Worm (Caenorhabditis elegans) whole organism, L4 larva: ENCODE measurements around the gene fkh-8.

ENCODE experiments used
- D1046.2 ChIP-seq: fragments of 200-800 bp; sonication (Bioruptor generic); IDR thresholded peaks from 2 replicates; pipeline ENCODE4 v1.3.6; 2022; ENCODE audit warnings: missing genetic modification characterization, missing compliant biosample characterization
- F37D6.2 ChIP-seq: sonication (generic microtip); optimal IDR thresholded peaks from 2 replicates; lab custom pipeline; 2016; ENCODE audit warnings: mild to moderate bottlenecking, missing genetic modification characterization, missing compliant biosample characterization
- T26A8.4 ChIP-seq: fragments of 200-800 bp; sonication (Bioruptor generic); IDR thresholded peaks from 2 replicates; pipeline ENCODE4 v1.3.6; 2022; ENCODE audit warnings: missing genetic modification characterization, missing compliant biosample characterization
- Y75B8A.6 ChIP-seq: fragments of 200-800 bp; sonication (Bioruptor generic); IDR thresholded peaks from 2 replicates; pipeline ENCODE4 v1.3.6; 2022; ENCODE audit warnings: missing genetic modification reagents, missing genetic modification characterization, missing compliant biosample characterization
- ZK337.2 ChIP-seq: fragments of 200-800 bp; sonication (Bioruptor generic); IDR thresholded peaks from 2 replicates; pipeline ENCODE4 v1.3.6; 2022; ENCODE audit warnings: missing genetic modification reagents, missing genetic modification characterization, missing compliant biosample characterization
- aha-1 ChIP-seq: fragments of 150-350 bp; peaks from one replicate; lab custom pipeline; 2014; ENCODE audit warnings: missing biosample characterization, missing genetic modification characterization
- arid-1 ChIP-seq: fragments of 200-800 bp; sonication (Bioruptor generic); conservative IDR thresholded peaks from 2 replicates; pipeline ENCODE4 v1.3.6; 2022; ENCODE audit warnings: missing genetic modification reagents, missing genetic modification characterization, missing compliant biosample characterization
- ceh-20 ChIP-seq: fragments of 200-800 bp; sonication (Bioruptor generic); IDR thresholded peaks from 2 replicates; pipeline ENCODE4 v1.3.6; 2022; ENCODE audit warnings: missing genetic modification reagents, missing genetic modification characterization, missing compliant biosample characterization
- daf-16 ChIP-seq, 3 experiments: sonication (generic microtip); optimal IDR thresholded peaks; 2 replicates each; lab custom pipeline; 2016 to 2017; ENCODE audit warnings: missing genetic modification characterization in 3 of 3, missing genetic modification reagents in 3 of 3, mild to moderate bottlenecking in 2 of 3, missing compliant biosample characterization in 2 of 3, missing biosample characterization in 1 of 3, moderate library complexity in 1 of 3
- daf-19 ChIP-seq: fragments of 200-800 bp; sonication (Bioruptor generic); conservative IDR thresholded peaks from 2 replicates; pipeline ENCODE4 v1.3.6; 2022; ENCODE audit warnings: missing genetic modification characterization, missing compliant biosample characterization
- dmd-6 ChIP-seq: fragments of 200-800 bp; sonication (Bioruptor generic); IDR thresholded peaks from 2 replicates; pipeline ENCODE4 v1.3.6; 2022; ENCODE audit warnings: missing genetic modification reagents, missing genetic modification characterization, missing compliant biosample characterization
- dpl-1 ChIP-seq: fragments of 150-350 bp; optimal IDR thresholded peaks from 2 replicates; lab custom pipeline; 2014; ENCODE audit warnings: missing biosample characterization, missing genetic modification reagents, missing genetic modification characterization
- dve-1 ChIP-seq: sonication (generic microtip); optimal IDR thresholded peaks from 2 replicates; lab custom pipeline; 2017; ENCODE audit warnings: antibody characterized with exemption, mild to moderate bottlenecking, missing genetic modification characterization, missing compliant biosample characterization; ENCODE audit not compliant: insufficient read depth
- fos-1 ChIP-seq: fragments of 150-350 bp; optimal IDR thresholded peaks from 2 replicates; lab custom pipeline; 2014; ENCODE audit warnings: missing biosample characterization, missing genetic modification characterization
- hlh-11 ChIP-seq: fragments of 200-800 bp; sonication (Bioruptor generic); optimal IDR thresholded peaks from 2 replicates; lab custom pipeline; 2018; ENCODE audit warnings: mild to moderate bottlenecking, missing genetic modification characterization, missing compliant biosample characterization
- hlh-30 ChIP-seq: sonication (generic microtip); optimal IDR thresholded peaks from 2 replicates; lab custom pipeline; 2017; ENCODE audit warnings: antibody characterized with exemption, mild to moderate bottlenecking, missing genetic modification characterization, missing compliant biosample characterization; ENCODE audit not compliant: insufficient read depth
- hmg-1.1 ChIP-seq: fragments of 200-800 bp; sonication (Bioruptor generic); IDR thresholded peaks from 2 replicates; pipeline ENCODE4 v1.3.6; 2022; ENCODE audit warnings: missing genetic modification reagents, missing genetic modification characterization, missing compliant biosample characterization
- lir-3 ChIP-seq: sonication (generic microtip); optimal IDR thresholded peaks from 2 replicates; lab custom pipeline; 2016; ENCODE audit warnings: mild to moderate bottlenecking, missing genetic modification characterization, missing compliant biosample characterization
- lsy-2 ChIP-seq, 2 experiments: fragments of 150-350 bp in 1 of 2; sonication (generic microtip) in 1 of 2; optimal IDR thresholded peaks; 2 replicates each; lab custom pipeline; 2014 to 2017; ENCODE audit warnings: missing biosample characterization in 2 of 2, missing genetic modification characterization in 2 of 2
- mdl-1 ChIP-seq, 2 experiments: fragments of 150-350 bp in 1 of 2; sonication (generic microtip) in 1 of 2; optimal IDR thresholded peaks; 2 replicates each; lab custom pipeline; 2014 to 2017; ENCODE audit warnings: missing biosample characterization in 2 of 2, missing genetic modification characterization in 2 of 2
- mdt-29 ChIP-seq: fragments of 200-800 bp; sonication (Bioruptor generic); IDR thresholded peaks from 2 replicates; pipeline ENCODE4 v1.3.6; 2022; ENCODE audit warnings: missing genetic modification reagents, missing genetic modification characterization, missing compliant biosample characterization
- mxl-2 ChIP-seq: fragments of 200-800 bp; sonication (Bioruptor generic); conservative IDR thresholded peaks from 2 replicates; pipeline ENCODE4 v1.3.6; 2022; ENCODE audit warnings: missing genetic modification reagents, missing genetic modification characterization, missing compliant biosample characterization
- mxl-3 ChIP-seq: fragments of 200-800 bp; sonication (Bioruptor generic); optimal IDR thresholded peaks from 2 replicates; lab custom pipeline; 2018; ENCODE audit warnings: mild to moderate bottlenecking, missing genetic modification characterization, missing compliant biosample characterization
- nhr-11 ChIP-seq: fragments of 150-350 bp; optimal IDR thresholded peaks from 2 replicates; lab custom pipeline; 2014; ENCODE audit warnings: missing biosample characterization, missing genetic modification characterization
- nhr-25 ChIP-seq: sonication (generic microtip); optimal IDR thresholded peaks from 2 replicates; lab custom pipeline; 2017; ENCODE audit warnings: missing genetic modification characterization, mild to moderate bottlenecking, missing compliant biosample characterization, antibody characterized with exemption, moderate library complexity, borderline replicate concordance; ENCODE audit not compliant: insufficient read depth
- nhr-42 ChIP-seq: fragments of 200-800 bp; sonication (Bioruptor generic); IDR thresholded peaks from 2 replicates; pipeline ENCODE4 v1.3.6; 2022; ENCODE audit warnings: missing genetic modification characterization, missing compliant biosample characterization
- nhr-48 ChIP-seq: sonication (generic microtip); optimal IDR thresholded peaks from 2 replicates; lab custom pipeline; 2016; ENCODE audit warnings: mild to moderate bottlenecking, missing genetic modification characterization, missing compliant biosample characterization
- php-3 ChIP-seq: fragments of 200-800 bp; sonication (Bioruptor generic); IDR thresholded peaks from 2 replicates; pipeline ENCODE4 v1.3.6; 2022; ENCODE audit warnings: missing genetic modification reagents, missing genetic modification characterization, missing compliant biosample characterization
- rbr-2 ChIP-seq: sonication (generic microtip); optimal IDR thresholded peaks from 2 replicates; lab custom pipeline; 2016; ENCODE audit warnings: missing genotype, missing genetic modification characterization, missing compliant biosample characterization
- set-16 ChIP-seq: fragments of 200-800 bp; sonication (Bioruptor generic); IDR thresholded peaks from 2 replicates; pipeline ENCODE4 v1.3.6; 2022; ENCODE audit warnings: missing genetic modification reagents, missing genetic modification characterization, missing compliant biosample characterization
- skn-1 ChIP-seq: fragments of 150-350 bp; optimal IDR thresholded peaks from 2 replicates; lab custom pipeline; 2014; ENCODE audit warnings: missing biosample characterization, missing genetic modification characterization
- snpc-1.2 ChIP-seq: fragments of 200-800 bp; sonication (Bioruptor generic); IDR thresholded peaks from 2 replicates; pipeline ENCODE4 v1.3.6; 2022; ENCODE audit warnings: missing genetic modification reagents, missing genetic modification characterization, missing compliant biosample characterization
- spr-1 ChIP-seq: sonication (generic microtip); optimal IDR thresholded peaks from 2 replicates; lab custom pipeline; 2016; ENCODE audit warnings: mild to moderate bottlenecking, missing genetic modification characterization, missing compliant biosample characterization
- spr-3 ChIP-seq: fragments of 200-800 bp; sonication (Bioruptor generic); optimal IDR thresholded peaks from 2 replicates; lab custom pipeline; 2018; ENCODE audit warnings: mild to moderate bottlenecking, missing genetic modification characterization, missing compliant biosample characterization
- tra-1 ChIP-seq: fragments of 200-800 bp; sonication (Bioruptor generic); IDR thresholded peaks from 2 replicates; pipeline ENCODE4 v1.3.6; 2022; ENCODE audit warnings: missing genetic modification reagents, missing genetic modification characterization, missing compliant biosample characterization
- unc-62 ChIP-seq, 3 experiments: fragments of 150-350 bp in 1 of 3; sonication (generic microtip); optimal IDR thresholded peaks in 2 of 3; peaks in 1 of 3; 1 replicate in 1 of 3; 2 replicates in 2 of 3; lab custom pipeline; 2014 to 2017; ENCODE audit warnings: missing biosample characterization in 3 of 3, missing genetic modification characterization in 3 of 3, missing genetic modification reagents in 3 of 3, missing genotype in 1 of 3
- zfp-2 ChIP-seq: sonication (generic microtip); optimal IDR thresholded peaks from 2 replicates; lab custom pipeline; 2016; ENCODE audit warnings: mild to moderate bottlenecking, missing genetic modification characterization, missing compliant biosample characterization
- zfp-3 ChIP-seq: fragments of 200-800 bp; sonication (Bioruptor generic); conservative IDR thresholded peaks from 2 replicates; pipeline ENCODE4 v1.3.6; 2022; ENCODE audit warnings: missing genetic modification reagents, missing genetic modification characterization, missing compliant biosample characterization
- ztf-11 ChIP-seq: fragments of 150-350 bp; optimal IDR thresholded peaks from 2 replicates; lab custom pipeline; 2014; ENCODE audit warnings: missing biosample characterization, missing genetic modification characterization
- ztf-7 ChIP-seq: fragments of 150-350 bp; optimal IDR thresholded peaks from 2 replicates; lab custom pipeline; 2014; ENCODE audit warnings: missing biosample characterization, missing genetic modification characterization

Gene fkh-8

DNA sequence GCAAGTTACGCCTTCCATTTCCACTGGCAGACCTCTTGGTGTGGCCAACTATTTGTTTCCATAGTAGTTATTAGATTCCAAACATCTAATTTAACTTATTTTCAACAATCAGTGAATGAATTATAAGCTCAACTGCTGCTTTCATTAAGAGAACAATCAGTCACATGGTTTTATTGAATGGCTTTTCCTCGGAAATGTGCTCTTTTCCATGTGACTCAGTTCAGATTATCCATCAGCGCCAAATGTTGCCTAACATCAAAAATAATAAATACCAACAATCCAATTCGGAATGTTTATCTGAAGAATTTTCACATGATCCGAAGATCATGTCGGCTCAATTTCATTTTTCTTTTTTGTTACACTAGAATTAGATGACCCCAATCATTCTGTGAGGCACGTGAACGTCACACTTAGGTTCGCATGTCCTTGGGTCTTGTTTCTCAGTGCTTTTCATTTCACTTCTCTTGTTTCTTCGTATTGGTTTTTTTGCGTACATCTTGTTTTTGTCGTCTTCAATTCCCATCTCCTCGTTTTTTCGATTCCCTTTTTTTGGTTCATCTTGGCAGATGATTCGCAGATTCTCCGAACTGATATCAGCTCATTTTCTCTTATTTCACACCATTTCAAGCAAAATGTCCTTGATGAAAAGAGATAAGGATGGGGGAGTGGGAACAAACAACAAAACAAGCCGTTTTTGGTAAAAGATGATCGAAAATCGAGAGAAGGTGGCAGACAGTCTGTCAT, 14.9 kb downstream of the fkh-8 start (continued):
- peak in 1 of 2 experiments; percentile 56 for TF ChIP-seq daf-16 (GFP tag; optimal IDR thresholded peaks at IDR 0.05; lab: Kevin White, UChicago)
- no peak for TF ChIP-seq daf-16 (tag; optimal IDR thresholded peaks at IDR 0.05; lab: Kevin White, UChicago)
- no peak for TF ChIP-seq mdt-29 (GFP tag; lab: Robert Waterston, UW)
- no peak for TF ChIP-seq D1046.2 (GFP tag; lab: Robert Waterston, UW)
- TF ChIP-seq skn-1 (tag; lab: Kevin White, UChicago), result no peak
- no peak for TF ChIP-seq dve-1 (tag; lab: Kevin White, UChicago)
- TF ChIP-seq nhr-48 (tag; lab: Kevin White, UChicago), result peak; percentile 86
- no peak for TF ChIP-seq arid-1 (GFP tag; lab: Robert Waterston, UW)
- peak; percentile 27 for TF ChIP-seq nhr-11
- TF ChIP-seq zfp-3 (GFP tag; lab: Robert Waterston, UW), result no peak
- peak; percentile 25 for TF ChIP-seq nhr-25
- no peak for TF ChIP-seq fos-1 (tag; lab: Kevin White, UChicago)
- no peak for TF ChIP-seq set-16
- no peak for TF ChIP-seq snpc-1.2
- peak; percentile 34 for TF ChIP-seq hlh-11
- 0 out of 2 replicates have a peak, but pooled peaks have one; percentile 47 for TF ChIP-seq dmd-6 (GFP tag; lab: Robert Waterston, UW)
- TF ChIP-seq tra-1, result 0 out of 2 replicates have a peak, but pooled peaks have one; percentile 52
- TF ChIP-seq mxl-3 (GFP tag; lab: Kevin White, UChicago), result peak; percentile 26
- TF ChIP-seq rbr-2, result no peak
- peak; percentile 74 for TF ChIP-seq hlh-30
- no peak for TF ChIP-seq ztf-11
- TF ChIP-seq php-3, result no peak
- no peak for TF ChIP-seq dpl-1
- peak; percentile 23 for TF ChIP-seq aha-1 (tag; lab: Kevin White, UChicago)
- TF ChIP-seq lsy-2 (tag; optimal IDR thresholded peaks at IDR 0.05; lab: Kevin White, UChicago), result no peak
- no peak for TF ChIP-seq daf-19 (GFP tag; lab: Robert Waterston, UW)
- no peak for TF ChIP-seq zfp-2 (tag; lab: Kevin White, UChicago)
- TF ChIP-seq spr-1, result no peak
- no peak for TF ChIP-seq lir-3 (tag; lab: Kevin White, UChicago)
- no peak for TF ChIP-seq F37D6.2 (tag; lab: Kevin White, UChicago)
- TF ChIP-seq hmg-1.1 (GFP tag; lab: Robert Waterston, UW), result no peak
- TF ChIP-seq spr-3 (GFP tag; lab: Kevin White, UChicago), result no peak
- TF ChIP-seq Y75B8A.6 (GFP tag; lab: Robert Waterston, UW), result no peak
- peak in 1 of 2 experiments; percentile 68 for TF ChIP-seq unc-62 (GFP tag; optimal IDR thresholded peaks at IDR 0.05 in 1 of 2; lab: Kevin White, UChicago)
- TF ChIP-seq unc-62 (tag; optimal IDR thresholded peaks at IDR 0.05; lab: Kevin White, UChicago), result no peak
- no peak for TF ChIP-seq ZK337.2
- 0 out of 2 replicates have a peak, but pooled peaks have one; percentile 45 for TF ChIP-seq mxl-2
- no peak for TF ChIP-seq ztf-7 (tag; lab: Kevin White, UChicago)

DNA sequence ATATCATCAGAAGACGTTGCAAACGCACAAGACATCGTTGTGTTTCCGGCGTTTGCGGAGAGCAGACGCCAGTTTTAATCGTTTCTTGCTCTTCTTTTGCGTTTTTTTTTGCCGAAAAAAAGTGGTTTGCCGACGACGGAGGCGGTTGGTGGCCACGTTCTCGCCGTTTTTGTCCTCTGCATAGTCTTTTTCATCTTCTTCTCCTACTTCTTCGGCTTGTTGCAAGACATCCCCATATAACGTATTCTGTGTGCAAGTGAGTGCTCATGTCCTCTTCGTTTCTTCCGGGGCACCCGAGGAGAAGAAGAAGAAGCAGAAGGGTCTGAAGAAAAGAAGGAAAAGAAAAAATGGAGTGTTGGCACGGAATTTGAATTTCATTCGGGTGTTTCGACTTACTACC, 16.2 kb downstream of the fkh-8 start:
- TF ChIP-seq ceh-20 (GFP tag; lab: Robert Waterston, UW), result peak; percentile 18; the same call in 1 of the 2 replicates
- TF ChIP-seq ztf-7 (tag; lab: Kevin White, UChicago), result no peak
- TF ChIP-seq nhr-42 (GFP tag; lab: Robert Waterston, UW), result no peak
- 0 out of 2 replicates have a peak, but pooled peaks have one; percentile 59 for TF ChIP-seq hmg-1.1 (GFP tag; lab: Robert Waterston, UW)
- no peak for TF ChIP-seq lir-3 (tag; lab: Kevin White, UChicago)
- TF ChIP-seq mdl-1 (tag; optimal IDR thresholded peaks at IDR 0.05; lab: Kevin White, UChicago), result peak in 1 of 2 experiments; percentile 18
- peak; percentile 77 for TF ChIP-seq aha-1 (tag; lab: Kevin White, UChicago)
- no peak for TF ChIP-seq T26A8.4 (GFP tag; lab: Robert Waterston, UW)
